Worm (Caenorhabditis elegans) whole organism, young adult: ENCODE results near the gene fbxa-139.
A peak's percentile ranks its signal among the peaks of the same experiment; 100 is the strongest.

Source experiments
- C06A6.2 ChIP-seq: fragments of 200-800 bp; sonication (Bioruptor generic); conservative IDR thresholded peaks from 2 replicates; pipeline ENCODE4 v1.3.6; 2022; ENCODE audit warnings: missing genetic modification characterization, missing compliant biosample characterization
- D2030.7 ChIP-seq: fragments of 200-800 bp; sonication (Bioruptor generic); IDR thresholded peaks from 2 replicates; pipeline ENCODE4 v1.3.6; 2022; ENCODE audit warnings: missing genetic modification reagents, missing genetic modification characterization, missing compliant biosample characterization
- F52B5.7 ChIP-seq: sonication (generic microtip); optimal IDR thresholded peaks from 2 replicates; lab custom pipeline; 2016; ENCODE audit warnings: mild to moderate bottlenecking, missing genetic modification characterization, missing compliant biosample characterization
- Y53F4B.3 ChIP-seq: fragments of 200-800 bp; sonication (Bioruptor generic); IDR thresholded peaks from 2 replicates; pipeline ENCODE4 v1.3.6; 2022; ENCODE audit warnings: missing genetic modification reagents, missing genetic modification characterization, missing compliant biosample characterization
- Y67H2A.10 ChIP-seq: fragments of 200-800 bp; sonication (Bioruptor generic); conservative IDR thresholded peaks from 2 replicates; pipeline ENCODE4 v1.3.6; 2022; ENCODE audit warnings: missing genetic modification reagents, missing genetic modification characterization, missing compliant biosample characterization
- ZK185.1 ChIP-seq: sonication (generic microtip); optimal IDR thresholded peaks from 2 replicates; lab custom pipeline; 2016; ENCODE audit warnings: mild to moderate bottlenecking, missing genetic modification characterization, missing compliant biosample characterization; ENCODE audit not compliant: poor library complexity, severe bottlenecking
- ama-1 ChIP-seq, 3 experiments: fragments of 150-350 bp in 1 of 3; sonication (generic microtip) in 2 of 3; optimal IDR thresholded peaks; 2 replicates each; lab custom pipeline; 2014 to 2018; ENCODE audit warnings: missing biosample characterization in 2 of 3, missing genetic modification characterization in 2 of 3, missing genetic modification reagents in 2 of 3
- aptf-3 ChIP-seq: fragments of 200-800 bp; sonication (Bioruptor generic); IDR thresholded peaks from 2 replicates; pipeline ENCODE4 v1.3.6; 2022; ENCODE audit warnings: missing genetic modification characterization, missing compliant biosample characterization
- atf-7 ChIP-seq: sonication (generic microtip); optimal IDR thresholded peaks from 2 replicates; lab custom pipeline; 2017; ENCODE audit warnings: mild to moderate bottlenecking, missing genetic modification characterization, missing compliant biosample characterization
- attf-3 ChIP-seq: fragments of 200-800 bp; sonication (Bioruptor generic); conservative IDR thresholded peaks from 2 replicates; pipeline ENCODE4 v1.3.6; 2022; ENCODE audit warnings: missing genetic modification reagents, missing genetic modification characterization, missing compliant biosample characterization
- cebp-1 ChIP-seq, 2 experiments: fragments of 200-800 bp in 1 of 2; sonication (Bioruptor generic) in 1 of 2; sonication (generic microtip) in 1 of 2; IDR thresholded peaks in 1 of 2; optimal IDR thresholded peaks in 1 of 2; 2 replicates each; pipeline versions ENCODE4 v1.3.6 to Lab custom; 2017 to 2022; ENCODE audit warnings: missing compliant biosample characterization in 2 of 2, missing genetic modification characterization in 2 of 2, mild to moderate bottlenecking in 1 of 2, missing genetic modification reagents in 1 of 2, moderate library complexity in 1 of 2
- ceh-100 ChIP-seq: fragments of 200-800 bp; sonication (Bioruptor generic); IDR thresholded peaks from 2 replicates; pipeline ENCODE4 v1.3.6; 2022; ENCODE audit warnings: missing genetic modification reagents, missing genetic modification characterization, missing compliant biosample characterization
- ceh-58 ChIP-seq: fragments of 200-800 bp; sonication (Bioruptor generic); IDR thresholded peaks from 2 replicates; pipeline ENCODE4 v1.3.6; 2022; ENCODE audit warnings: missing genetic modification characterization, missing compliant biosample characterization
- die-1 ChIP-seq: sonication (generic microtip); optimal IDR thresholded peaks from 2 replicates; lab custom pipeline; 2016; ENCODE audit warnings: missing genotype, mild to moderate bottlenecking, missing genetic modification characterization, missing compliant biosample characterization
- dox-1 ChIP-seq: fragments of 200-800 bp; sonication (Bioruptor generic); IDR thresholded peaks from 2 replicates; pipeline ENCODE4 v1.3.6; 2022; ENCODE audit warnings: missing genetic modification reagents, missing genetic modification characterization, missing compliant biosample characterization
- egl-18 ChIP-seq: fragments of 200-800 bp; sonication (Bioruptor generic); IDR thresholded peaks from 2 replicates; pipeline ENCODE4 v1.3.6; 2022; ENCODE audit warnings: missing genetic modification reagents, missing genetic modification characterization, missing compliant biosample characterization
- egl-44 ChIP-seq: fragments of 200-800 bp; sonication (Bioruptor generic); IDR thresholded peaks from 2 replicates; pipeline ENCODE4 v1.3.6; 2022; ENCODE audit warnings: missing genetic modification reagents, missing genetic modification characterization, missing compliant biosample characterization
- fkh-3 ChIP-seq: sonication (generic microtip); optimal IDR thresholded peaks from 2 replicates; lab custom pipeline; 2016; ENCODE audit warnings: mild to moderate bottlenecking, missing genetic modification characterization, missing compliant biosample characterization
- hmg-20 ChIP-seq: fragments of 200-800 bp; sonication (Bioruptor generic); IDR thresholded peaks from 2 replicates; pipeline ENCODE4 v1.3.6; 2022; ENCODE audit warnings: missing genetic modification reagents, missing genetic modification characterization, missing compliant biosample characterization
- hrde-1 ChIP-seq: sonication (generic microtip); optimal IDR thresholded peaks from 2 replicates; lab custom pipeline; 2016; ENCODE audit warnings: missing genetic modification characterization, mild to moderate bottlenecking, missing compliant biosample characterization, moderate library complexity, missing genotype, missing genetic modification reagents, borderline replicate concordance
- hsf-1 ChIP-seq: fragments of 200-800 bp; sonication (Bioruptor generic); IDR thresholded peaks from 2 replicates; pipeline ENCODE4 v1.3.6; 2022; ENCODE audit warnings: missing genetic modification reagents, missing genetic modification characterization, missing compliant biosample characterization
- lin-26 ChIP-seq: fragments of 200-800 bp; sonication (Bioruptor generic); IDR thresholded peaks from 2 replicates; pipeline ENCODE4 v1.3.6; 2022; ENCODE audit warnings: missing genetic modification reagents, missing genetic modification characterization, missing compliant biosample characterization
- lin-35 ChIP-seq, 3 experiments: fragments of 150-350 bp in 2 of 3; sonication (generic microtip) in 1 of 3; optimal IDR thresholded peaks; 2 replicates each; lab custom pipeline; 2014 to 2018; ENCODE audit warnings: missing biosample characterization in 3 of 3, missing genetic modification characterization in 3 of 3, missing genetic modification reagents in 3 of 3
- lin-54 ChIP-seq: fragments of 200-800 bp; sonication (Bioruptor generic); optimal IDR thresholded peaks from 2 replicates; lab custom pipeline; 2018; ENCODE audit warnings: mild to moderate bottlenecking, missing genetic modification characterization, missing compliant biosample characterization
- lir-1 ChIP-seq: fragments of 200-800 bp; sonication (Bioruptor generic); conservative IDR thresholded peaks from 2 replicates; pipeline ENCODE4 v1.3.6; 2022; ENCODE audit warnings: missing genetic modification reagents, missing genetic modification characterization, missing compliant biosample characterization
- lsy-27 ChIP-seq: sonication (generic microtip); optimal IDR thresholded peaks from 2 replicates; lab custom pipeline; 2017; ENCODE audit warnings: missing genetic modification characterization, mild to moderate bottlenecking, missing compliant biosample characterization, antibody characterized with exemption, missing genotype, borderline replicate concordance; ENCODE audit not compliant: insufficient read depth
- madf-10 ChIP-seq: sonication (generic microtip); optimal IDR thresholded peaks from 2 replicates; lab custom pipeline; 2016; ENCODE audit warnings: mild to moderate bottlenecking, missing genetic modification characterization, missing compliant biosample characterization
- mxl-1 ChIP-seq: sonication (generic microtip); optimal IDR thresholded peaks from 2 replicates; lab custom pipeline; 2016; ENCODE audit warnings: missing genetic modification characterization, missing compliant biosample characterization
- nhr-90 ChIP-seq: sonication (generic microtip); optimal IDR thresholded peaks from 2 replicates; lab custom pipeline; 2016; ENCODE audit warnings: missing genotype, mild to moderate bottlenecking, missing genetic modification characterization, missing compliant biosample characterization
- pha-4 ChIP-seq: fragments of 150-350 bp; sonication (generic microtip); optimal IDR thresholded peaks from 2 replicates; lab custom pipeline; 2014; ENCODE audit warnings: missing biosample characterization, missing genetic modification reagents, missing genetic modification characterization
- rcor-1 ChIP-seq: fragments of 200-800 bp; sonication (Bioruptor generic); IDR thresholded peaks from 2 replicates; pipeline ENCODE4 v1.3.6; 2022; ENCODE audit warnings: missing genetic modification reagents, missing genetic modification characterization, missing compliant biosample characterization
- rec-8 ChIP-seq, 2 experiments: sonication (generic microtip); optimal IDR thresholded peaks; 2 replicates each; lab custom pipeline; 2016; ENCODE audit warnings: mild to moderate bottlenecking in 2 of 2, missing genetic modification characterization in 2 of 2, missing genetic modification reagents in 2 of 2, missing genotype in 2 of 2, missing biosample characterization in 1 of 2, missing compliant biosample characterization in 1 of 2, moderate library complexity in 1 of 2
- rpc-1 ChIP-seq, 2 experiments: fragments of 150-350 bp in 1 of 2; sonication (generic microtip) in 1 of 2; optimal IDR thresholded peaks; 2 replicates each; lab custom pipeline; 2014 to 2018; ENCODE audit warnings: missing biosample characterization in 1 of 2, missing genetic modification characterization in 1 of 2, missing genetic modification reagents in 1 of 2, missing genotype in 1 of 2
- tbp1 ChIP-seq: fragments of 200-800 bp; sonication (Bioruptor generic); optimal IDR thresholded peaks from 2 replicates; lab custom pipeline; 2018; ENCODE audit warnings: mild to moderate bottlenecking, missing genetic modification characterization, missing compliant biosample characterization
- xnd-1 ChIP-seq: sonication (generic microtip); optimal IDR thresholded peaks from 2 replicates; lab custom pipeline; 2016; ENCODE audit warnings: missing genotype, missing genetic modification reagents, missing genetic modification characterization, missing compliant biosample characterization
- ztf-18 ChIP-seq: sonication (generic microtip); optimal IDR thresholded peaks from 2 replicates; lab custom pipeline; 2016; ENCODE audit warnings: missing genotype, mild to moderate bottlenecking, missing genetic modification characterization, missing compliant biosample characterization
- ztf-26 ChIP-seq: sonication (generic microtip); optimal IDR thresholded peaks from 2 replicates; lab custom pipeline; 2017; ENCODE audit warnings: missing genetic modification characterization, missing compliant biosample characterization
- ztf-28 ChIP-seq: fragments of 200-800 bp; sonication (Bioruptor generic); IDR thresholded peaks from 2 replicates; pipeline ENCODE4 v1.3.6; 2022; ENCODE audit warnings: missing genetic modification reagents, missing genetic modification characterization, missing compliant biosample characterization
- ztf-6 ChIP-seq: fragments of 200-800 bp; sonication (Bioruptor generic); IDR thresholded peaks from 2 replicates; pipeline ENCODE4 v1.3.6; 2022; ENCODE audit warnings: missing genetic modification reagents, missing genetic modification characterization, missing compliant biosample characterization

The fbxa-139 gene

DNA sequence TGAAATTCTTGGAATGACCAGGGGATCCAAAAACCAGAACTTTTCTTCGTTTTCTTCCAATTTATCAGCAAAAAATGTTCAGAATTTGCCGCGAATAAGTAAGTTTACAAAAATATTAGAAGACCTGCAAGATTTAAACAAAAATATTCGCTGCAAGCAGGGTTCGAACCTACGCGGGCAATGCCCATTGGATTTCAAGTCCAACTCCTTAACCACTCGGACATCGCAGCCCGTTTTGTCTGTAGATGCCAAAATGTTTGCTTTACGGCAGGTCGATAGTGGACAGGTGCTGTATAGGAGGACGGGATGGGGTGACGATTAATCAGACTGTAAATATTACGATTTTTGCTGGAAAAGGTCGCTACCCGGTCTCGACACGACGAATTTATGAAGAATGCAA, 46.7 kb downstream of the fbxa-139 start (continued):
- no peak for TF ChIP-seq ama-1 (optimal IDR thresholded peaks at IDR 0.05; lab: Kevin White, UChicago)
- TF ChIP-seq ama-1 (GFP tag; optimal IDR thresholded peaks at IDR 0.05; lab: Kevin White, UChicago), result peak in 1 of 2 experiments; percentile 43
- TF ChIP-seq cebp-1 (GFP tag; IDR thresholded peaks at IDR 0.05; lab: Robert Waterston, UW), result no peak
- peak; percentile 33 for TF ChIP-seq cebp-1 (tag; optimal IDR thresholded peaks at IDR 0.05; lab: Kevin White, UChicago)
- TF ChIP-seq ceh-58, result no peak
- TF ChIP-seq dox-1 (GFP tag; lab: Robert Waterston, UW), result peak; percentile 46; the same call in 1 of the 2 replicates
- TF ChIP-seq rpc-1 (optimal IDR thresholded peaks at IDR 0.05; lab: Kevin White, UChicago), result peak; percentile 75
- TF ChIP-seq rpc-1 (tag; optimal IDR thresholded peaks at IDR 0.05; lab: Kevin White, UChicago), result peak; percentile 87
- 0 out of 2 replicates have a peak, but pooled peaks have one; percentile 40 for TF ChIP-seq egl-44 (GFP tag; lab: Robert Waterston, UW)
- no peak for TF ChIP-seq C06A6.2 (GFP tag; lab: Robert Waterston, UW)
- TF ChIP-seq nhr-90, result peak; percentile 68
- TF ChIP-seq madf-10 (tag; lab: Kevin White, UChicago), result peak; percentile 46
- TF ChIP-seq rec-8 (tag; optimal IDR thresholded peaks at IDR 0.05; lab: Kevin White, UChicago), result peak; percentile 16 to 43
- peak; percentile 54; the same call in 1 of the 2 replicates for TF ChIP-seq rcor-1 (GFP tag; lab: Robert Waterston, UW)
- peak; percentile 46 for TF ChIP-seq atf-7 (tag; lab: Kevin White, UChicago)
- peak; percentile 73 for TF ChIP-seq fkh-3 (tag; lab: Kevin White, UChicago)
- peak; percentile 23 for TF ChIP-seq ztf-26 (tag; lab: Kevin White, UChicago)
- TF ChIP-seq Y67H2A.10 (GFP tag; lab: Robert Waterston, UW), result no peak
- peak; percentile 22 for TF ChIP-seq mxl-1 (tag; lab: Kevin White, UChicago)
- no peak for TF ChIP-seq lin-35 (GFP tag; optimal IDR thresholded peaks at IDR 0.05; lab: Kevin White, UChicago)
- TF ChIP-seq lin-26 (GFP tag; lab: Robert Waterston, UW), result peak; percentile 93
- TF ChIP-seq attf-3 (GFP tag; lab: Robert Waterston, UW), result no peak
- TF ChIP-seq tbp1 (GFP tag; lab: Kevin White, UChicago), result peak; percentile 95
- TF ChIP-seq ztf-18 (tag; lab: Kevin White, UChicago), result peak; percentile 61
- no peak for TF ChIP-seq aptf-3
- TF ChIP-seq D2030.7 (GFP tag; lab: Robert Waterston, UW), result peak; percentile 36; the same call in 1 of the 2 replicates
- peak; percentile 51; the same call in 1 of the 2 replicates for TF ChIP-seq hsf-1
- TF ChIP-seq lin-54 (GFP tag; lab: Kevin White, UChicago), result peak; percentile 7
- TF ChIP-seq ZK185.1, result peak; percentile 54
- TF ChIP-seq lir-1 (GFP tag; lab: Robert Waterston, UW), result no peak
- 0 out of 2 replicates have a peak, but pooled peaks have one; percentile 18 for TF ChIP-seq ceh-100
- TF ChIP-seq, all 124 proteins: peak for 51

ce11 chrV:15544898-15545297, 49.6 kb downstream of the fbxa-139 start, which contains the start of gene glb-14:
glb-14 (minus strand) TSS chrV:15544994.
- TF ChIP-seq hrde-1 (tag; lab: Kevin White, UChicago) (no peak), tbp1 (GFP tag; lab: Kevin White, UChicago) (no peak), xnd-1 (tag; lab: Kevin White, UChicago) (no peak), die-1 (tag; lab: Kevin White, UChicago) (no peak), egl-18 (GFP tag; lab: Robert Waterston, UW) (no peak), F52B5.7 (tag; lab: Kevin White, UChicago) (no peak), ztf-28 (GFP tag; lab: Robert Waterston, UW) (no peak), D2030.7 (GFP tag; lab: Robert Waterston, UW) (no peak), lsy-27 (tag; lab: Kevin White, UChicago) (no peak), hmg-20 (no peak), Y53F4B.3 (GFP tag; lab: Robert Waterston, UW) (no peak), pha-4 (tag; lab: Kevin White, UChicago) (no peak), ama-1 (optimal IDR thresholded peaks at IDR 0.05; lab: Kevin White, UChicago) (no peak), ama-1 (GFP tag; optimal IDR thresholded peaks at IDR 0.05; lab: Kevin White, UChicago) (no peak), ztf-6 (GFP tag; lab: Robert Waterston, UW) (no peak)
